Worm (Caenorhabditis elegans) whole organism, early embryonic: ENCODE measurements around the gene szy-2.

Source experiments
- B0310.2 ChIP-seq: sonication (generic microtip); optimal IDR thresholded peaks from 2 replicates; lab custom pipeline; 2016; ENCODE audit warnings: mild to moderate bottlenecking, missing genetic modification characterization, missing compliant biosample characterization
- F13C5.2 ChIP-seq: sonication (generic microtip); optimal IDR thresholded peaks from 2 replicates; lab custom pipeline; 2017; ENCODE audit warnings: mild to moderate bottlenecking, missing genetic modification characterization, inconsistent platforms, missing compliant biosample characterization
- aly-1 ChIP-seq: sonication (generic microtip); optimal IDR thresholded peaks from 2 replicates; lab custom pipeline; 2016; ENCODE audit warnings: missing genetic modification characterization, missing compliant biosample characterization
- ama-1 ChIP-seq: fragments of 150-350 bp; optimal IDR thresholded peaks from 2 replicates; lab custom pipeline; 2014
- ceh-36 ChIP-seq: sonication (generic microtip); optimal IDR thresholded peaks from 2 replicates; lab custom pipeline; 2016; ENCODE audit warnings: missing genetic modification characterization, inconsistent platforms, missing compliant biosample characterization
- ets-7 ChIP-seq: sonication (generic microtip); optimal IDR thresholded peaks from 2 replicates; lab custom pipeline; 2016; ENCODE audit warnings: missing genotype, missing genetic modification characterization, missing compliant biosample characterization
- flt-1 ChIP-seq: fragments of 200-800 bp; sonication (Bioruptor generic); IDR thresholded peaks from 2 replicates; pipeline ENCODE4 v1.3.6; 2022; ENCODE audit warnings: missing genetic modification characterization, missing compliant biosample characterization
- hmbx-1 ChIP-seq: sonication (generic microtip); optimal IDR thresholded peaks from 2 replicates; lab custom pipeline; 2016; ENCODE audit warnings: mild to moderate bottlenecking, missing genetic modification characterization, missing compliant biosample characterization
- hmg-4 ChIP-seq: fragments of 200-800 bp; sonication (Bioruptor generic); optimal IDR thresholded peaks from 2 replicates; lab custom pipeline; 2018; ENCODE audit warnings: mild to moderate bottlenecking, missing genetic modification characterization, missing compliant biosample characterization
- hnd-1 ChIP-seq: sonication (generic microtip); optimal IDR thresholded peaks from 2 replicates; lab custom pipeline; 2016; ENCODE audit warnings: missing genetic modification characterization, missing compliant biosample characterization
- pes-1 ChIP-seq: fragments of 200-800 bp; sonication (Bioruptor generic); IDR thresholded peaks from 2 replicates; pipeline ENCODE4 v1.3.6; 2022; ENCODE audit warnings: missing genetic modification reagents, missing genetic modification characterization, missing compliant biosample characterization
- sea-1 ChIP-seq: fragments of 200-800 bp; sonication (Bioruptor generic); conservative IDR thresholded peaks from 2 replicates; pipeline ENCODE4 v1.3.6; 2022; ENCODE audit warnings: missing genetic modification characterization, missing compliant biosample characterization
- tbx-37 ChIP-seq: fragments of 200-800 bp; sonication (Bioruptor generic); conservative IDR thresholded peaks from 2 replicates; pipeline ENCODE4 v1.3.6; 2022; ENCODE audit warnings: missing genetic modification reagents, missing genetic modification characterization, missing compliant biosample characterization
- tra-4 ChIP-seq: sonication (generic microtip); optimal IDR thresholded peaks from 2 replicates; lab custom pipeline; 2017; ENCODE audit warnings: missing genetic modification characterization, missing compliant biosample characterization

- no peak for TF ChIP-seq ama-1
- TF ChIP-seq tbx-37 (GFP tag; lab: Robert Waterston, UW): no peak
- TF ChIP-seq hmbx-1 (tag; lab: Kevin White, UChicago): no peak
- TF ChIP-seq flt-1 (GFP tag; lab: Robert Waterston, UW): no peak
- no peak for TF ChIP-seq ets-7 (tag; lab: Kevin White, UChicago)
- no peak for TF ChIP-seq hmg-4 (GFP tag; lab: Kevin White, UChicago)
- TF ChIP-seq sea-1 (GFP tag; lab: Robert Waterston, UW): no peak
- no peak for TF ChIP-seq B0310.2 (tag; lab: Kevin White, UChicago)
- no peak for TF ChIP-seq ceh-36
- TF ChIP-seq F13C5.2 (tag; lab: Kevin White, UChicago): no peak
- TF ChIP-seq tra-4 (tag; lab: Kevin White, UChicago): no peak
- TF ChIP-seq aly-1 (tag; lab: Kevin White, UChicago): no peak
- no peak for TF ChIP-seq hnd-1 (tag; lab: Kevin White, UChicago)
- TF ChIP-seq pes-1 (GFP tag; lab: Robert Waterston, UW): no peak
Measured at ce11 chrIII:5321661-5322060, 49.4 kb downstream of the szy-2 start, which contains the start of gene F52C9.3.
